Fruit fly (Drosophila melanogaster) whole organism, embryonic: ENCODE results near the gene Ptth.

Experiments used
- Antp ChIP-seq: fragments of 200-800 bp; sonication (Bioruptor generic); optimal IDR thresholded peaks from 3 replicates; lab custom pipeline; 2016; ENCODE audit warnings: missing biosample characterization, missing genetic modification characterization
- CG11504 ChIP-seq: fragments of 200-800 bp; sonication (Bioruptor generic); optimal IDR thresholded peaks from 3 replicates; lab custom pipeline; 2019; ENCODE audit warnings: missing biosample characterization, mild to moderate bottlenecking, missing genetic modification characterization, moderate library complexity
- CG12071 ChIP-seq: fragments of 200-800 bp; sonication (Bioruptor generic); optimal IDR thresholded peaks from 3 replicates; lab custom pipeline; 2018; ENCODE audit warnings: missing biosample characterization, mild to moderate bottlenecking, missing genetic modification characterization
- CG14667 ChIP-seq: fragments of 200-800 bp; sonication (Bioruptor generic); IDR thresholded peaks from 2 replicates; pipeline ENCODE4 v1.3.6; 2022; ENCODE audit warnings: missing biosample characterization, missing genetic modification characterization
- CG1529 ChIP-seq: fragments of 200-800 bp; sonication (Bioruptor generic); optimal IDR thresholded peaks from 3 replicates; lab custom pipeline; 2018; ENCODE audit warnings: missing biosample characterization, missing genetic modification characterization
- CG1603 ChIP-seq: fragments of 200-800 bp; sonication (Bioruptor generic); optimal IDR thresholded peaks from 2 replicates; lab custom pipeline; 2019; ENCODE audit warnings: missing biosample characterization, mild to moderate bottlenecking, missing genetic modification characterization, moderate library complexity
- CG16815 ChIP-seq: fragments of 200-800 bp; sonication (Bioruptor generic); optimal IDR thresholded peaks from 3 replicates; lab custom pipeline; 2017; ENCODE audit warnings: missing biosample characterization, mild to moderate bottlenecking, missing genetic modification characterization
- CG16863 ChIP-seq: fragments of 200-800 bp; sonication (Bioruptor generic); optimal IDR thresholded peaks from 3 replicates; lab custom pipeline; 2016; ENCODE audit warnings: missing biosample characterization, missing genetic modification characterization
- CG17328 ChIP-seq: fragments of 200-800 bp; sonication (Bioruptor generic); IDR thresholded peaks from 2 replicates; pipeline ENCODE4 v1.3.6; 2022; ENCODE audit warnings: missing biosample characterization, missing genetic modification characterization
- CG30020 ChIP-seq: fragments of 200-800 bp; optimal IDR thresholded peaks from 2 replicates; lab custom pipeline; 2019; ENCODE audit warnings: missing biosample characterization, mild to moderate bottlenecking, missing genetic modification characterization, moderate library complexity
- CG30403 ChIP-seq: fragments of 200-800 bp; sonication (Bioruptor generic); optimal IDR thresholded peaks from 3 replicates; lab custom pipeline; 2016; ENCODE audit warnings: missing biosample characterization, missing genetic modification characterization
- CG32772 ChIP-seq: fragments of 200-800 bp; sonication (Bioruptor generic); IDR thresholded peaks from 2 replicates; pipeline ENCODE4 v1.3.6; 2022; ENCODE audit warnings: missing biosample characterization, missing genetic modification characterization
- CG34376 ChIP-seq: fragments of 200-800 bp; sonication (Bioruptor generic); optimal IDR thresholded peaks from 2 replicates; lab custom pipeline; 2018; ENCODE audit warnings: missing biosample characterization, mild to moderate bottlenecking, missing genetic modification characterization
- CG42726 ChIP-seq: fragments of 200-800 bp; sonication (Bioruptor generic); IDR thresholded peaks from 2 replicates; pipeline ENCODE4 v1.3.6; 2022; ENCODE audit warnings: missing biosample characterization, missing genetic modification characterization; ENCODE audit not compliant: partially characterized antibody
- CG7372 ChIP-seq: fragments of 200-800 bp; sonication (Bioruptor generic); IDR thresholded peaks from 2 replicates; pipeline ENCODE4 v1.3.6; 2022; ENCODE audit warnings: missing biosample characterization, missing genetic modification characterization
- CG9609 ChIP-seq: fragments of 200-800 bp; sonication (Bioruptor generic); optimal IDR thresholded peaks from 3 replicates; lab custom pipeline; 2016; ENCODE audit warnings: missing biosample characterization, missing genetic modification characterization
- Deaf1 ChIP-seq: fragments of 200-800 bp; optimal IDR thresholded peaks from 3 replicates; lab custom pipeline; 2019; ENCODE audit warnings: missing biosample characterization, mild to moderate bottlenecking, missing genetic modification characterization, moderate library complexity
- Doc3 ChIP-seq: fragments of 200-800 bp; sonication (Bioruptor generic); IDR thresholded peaks from 3 replicates; pipeline ENCODE4 v1.3.6; 2022; ENCODE audit warnings: missing biosample characterization, missing genetic modification characterization; ENCODE audit not compliant: partially characterized antibody
- H2.0 ChIP-seq: fragments of 200-800 bp; sonication (Bioruptor generic); IDR thresholded peaks from 2 replicates; pipeline ENCODE4 v1.3.6; 2022; ENCODE audit warnings: missing biosample characterization, missing genetic modification characterization
- HLHmδ ChIP-seq: fragments of 200-800 bp; sonication (Bioruptor generic); optimal IDR thresholded peaks from 2 replicates; lab custom pipeline; 2018; ENCODE audit warnings: missing biosample characterization, mild to moderate bottlenecking, missing genetic modification characterization, moderate library complexity
- Jarid2 ChIP-seq: fragments of 200-800 bp; sonication (Bioruptor generic); optimal IDR thresholded peaks from 3 replicates; lab custom pipeline; 2017; ENCODE audit warnings: mild to moderate bottlenecking, missing biosample characterization, missing genetic modification reagents, missing genetic modification characterization
- Myb ChIP-seq: fragments of 200-800 bp; sonication (Bioruptor generic); optimal IDR thresholded peaks from 2 replicates; lab custom pipeline; 2016; ENCODE audit warnings: missing biosample characterization, missing genetic modification characterization
- Nf-YC ChIP-seq: fragments of 200-800 bp; optimal IDR thresholded peaks from 3 replicates; lab custom pipeline; 2019; ENCODE audit warnings: missing biosample characterization, mild to moderate bottlenecking, missing genetic modification characterization, moderate library complexity
- NfI ChIP-seq: fragments of 200-800 bp; sonication (Bioruptor generic); optimal IDR thresholded peaks from 3 replicates; lab custom pipeline; 2018; ENCODE audit warnings: missing biosample characterization, mild to moderate bottlenecking, missing genetic modification characterization, moderate library complexity
- Oli ChIP-seq: fragments of 200-800 bp; sonication (Bioruptor generic); optimal IDR thresholded peaks from 2 replicates; lab custom pipeline; 2018; ENCODE audit warnings: missing biosample characterization, mild to moderate bottlenecking, missing genetic modification characterization, moderate library complexity
- Optix ChIP-seq: fragments of 200-800 bp; sonication (Bioruptor generic); IDR thresholded peaks from 3 replicates; pipeline ENCODE4 v1.3.6; 2022; ENCODE audit warnings: missing biosample characterization, missing genetic modification characterization
- Ssrp ChIP-seq: fragments of 200-800 bp; sonication (Bioruptor generic); optimal IDR thresholded peaks from 2 replicates; lab custom pipeline; 2018; ENCODE audit warnings: missing biosample characterization, mild to moderate bottlenecking, missing genetic modification characterization, moderate library complexity
- Xrp1 ChIP-seq: fragments of 200-800 bp; sonication (Bioruptor generic); IDR thresholded peaks from 2 replicates; pipeline ENCODE4 v1.3.6; 2022; ENCODE audit warnings: missing biosample characterization, missing genetic modification characterization
- bowl ChIP-seq: fragments of 200-800 bp; sonication (Bioruptor generic); IDR thresholded peaks from 2 replicates; pipeline ENCODE4 v1.3.6; 2022; ENCODE audit warnings: missing biosample characterization, missing genetic modification characterization
- bsh ChIP-seq, 2 experiments: fragments of 200-800 bp; sonication (Bioruptor generic); optimal IDR thresholded peaks; 2 replicates each; lab custom pipeline; 2017 to 2018; ENCODE audit warnings: mild to moderate bottlenecking in 2 of 2, missing biosample characterization in 2 of 2, missing genetic modification characterization in 2 of 2, moderate library complexity in 1 of 2
- caup ChIP-seq: fragments of 200-800 bp; sonication (Bioruptor generic); optimal IDR thresholded peaks from 3 replicates; lab custom pipeline; 2017; ENCODE audit warnings: missing biosample characterization, mild to moderate bottlenecking, missing genetic modification characterization, moderate library complexity; ENCODE audit not compliant: severe bottlenecking
- da ChIP-seq: fragments of 200-800 bp; sonication (Bioruptor generic); optimal IDR thresholded peaks from 2 replicates; lab custom pipeline; 2016; ENCODE audit warnings: missing biosample characterization, missing genetic modification characterization
- dimm ChIP-seq: fragments of 200-800 bp; sonication (Bioruptor generic); IDR thresholded peaks from 2 replicates; pipeline ENCODE4 v1.3.6; 2022; ENCODE audit warnings: missing biosample characterization, missing genetic modification characterization
- eve ChIP-seq, 2 experiments: fragments of >200 bp; optimal IDR thresholded peaks; 2 replicates each; lab custom pipeline; 2017; ENCODE audit warnings: missing biosample characterization in 2 of 2, missing genetic modification characterization in 2 of 2
- eyg ChIP-seq: fragments of 200-800 bp; sonication (Bioruptor generic); optimal IDR thresholded peaks from 3 replicates; lab custom pipeline; 2016; ENCODE audit warnings: missing biosample characterization, missing genetic modification characterization
- fru ChIP-seq: fragments of >200 bp; optimal IDR thresholded peaks from 2 replicates; lab custom pipeline; 2017
- gcm ChIP-seq: fragments of 200-800 bp; sonication (Bioruptor generic); optimal IDR thresholded peaks from 2 replicates; lab custom pipeline; 2019; ENCODE audit warnings: missing biosample characterization, mild to moderate bottlenecking, missing genetic modification characterization, moderate library complexity
- gem ChIP-seq: fragments of 200-800 bp; sonication (Bioruptor generic); optimal IDR thresholded peaks from 2 replicates; lab custom pipeline; 2019; ENCODE audit warnings: missing biosample characterization, mild to moderate bottlenecking, missing genetic modification characterization, moderate library complexity
- grau ChIP-seq: fragments of 200-800 bp; optimal IDR thresholded peaks from 3 replicates; lab custom pipeline; 2019; ENCODE audit warnings: missing biosample characterization, mild to moderate bottlenecking, missing genetic modification characterization, moderate library complexity
- grn ChIP-seq: fragments of 200-800 bp; sonication (Bioruptor generic); optimal IDR thresholded peaks from 3 replicates; lab custom pipeline; 2017; ENCODE audit warnings: missing biosample characterization, missing genetic modification characterization
- gsb ChIP-seq: fragments of 200-800 bp; sonication (Bioruptor generic); IDR thresholded peaks from 2 replicates; pipeline ENCODE4 v1.3.6; 2022; ENCODE audit warnings: missing biosample characterization, missing genetic modification characterization
- knrl ChIP-seq: fragments of 200-800 bp; sonication (Bioruptor generic); IDR thresholded peaks from 3 replicates; pipeline ENCODE4 v1.3.6; 2022; ENCODE audit warnings: missing biosample characterization, missing genetic modification characterization; ENCODE audit not compliant: partially characterized antibody
- luna ChIP-seq: fragments of 200-800 bp; sonication (Bioruptor generic); optimal IDR thresholded peaks from 2 replicates; lab custom pipeline; 2016; ENCODE audit warnings: missing biosample characterization, missing genetic modification characterization
- nom ChIP-seq: fragments of 200-800 bp; sonication (Bioruptor generic); optimal IDR thresholded peaks from 2 replicates; lab custom pipeline; 2017; ENCODE audit warnings: missing biosample characterization, missing genetic modification characterization, mild to moderate bottlenecking, moderate library complexity, missing genetic modification reagents
- prd ChIP-seq, 3 experiments: fragments of >200 bp in 2 of 3; fragments of 200-800 bp in 1 of 3; sonication (Bioruptor generic) in 1 of 3; optimal IDR thresholded peaks in 2 of 3; IDR thresholded peaks in 1 of 3; 2 replicates in 2 of 3; 3 replicates in 1 of 3; pipeline versions ENCODE4 v1.3.6 to Lab custom; 2017 to 2022; ENCODE audit warnings: missing biosample characterization in 1 of 3, missing genetic modification characterization in 1 of 3
- rib ChIP-seq: fragments of 200-800 bp; sonication (Bioruptor generic); IDR thresholded peaks from 2 replicates; pipeline ENCODE4 v1.3.6; 2022; ENCODE audit warnings: missing biosample characterization, missing genetic modification characterization
- sim ChIP-seq: fragments of 200-800 bp; sonication (Bioruptor generic); IDR thresholded peaks from 2 replicates; pipeline ENCODE4 v1.3.6; 2022; ENCODE audit warnings: missing biosample characterization, missing genetic modification characterization
- sna ChIP-seq: fragments of 200-800 bp; sonication (Bioruptor generic); IDR thresholded peaks from 2 replicates; pipeline ENCODE4 v1.3.6; 2022; ENCODE audit warnings: missing biosample characterization, missing genetic modification characterization; ENCODE audit not compliant: partially characterized antibody
- tgo ChIP-seq: fragments of 200-800 bp; sonication (Bioruptor generic); IDR thresholded peaks from 3 replicates; pipeline ENCODE4 v1.3.6; 2022; ENCODE audit warnings: missing biosample characterization, missing genetic modification characterization
- yki ChIP-seq: fragments of >200 bp; optimal IDR thresholded peaks from 3 replicates; lab custom pipeline; 2018
- zen2 ChIP-seq: fragments of 200-800 bp; sonication (Bioruptor generic); IDR thresholded peaks from 3 replicates; pipeline ENCODE4 v1.3.6; 2022; ENCODE audit warnings: missing biosample characterization, missing genetic modification characterization; ENCODE audit not compliant: partially characterized antibody

Ptth gene

DNA sequence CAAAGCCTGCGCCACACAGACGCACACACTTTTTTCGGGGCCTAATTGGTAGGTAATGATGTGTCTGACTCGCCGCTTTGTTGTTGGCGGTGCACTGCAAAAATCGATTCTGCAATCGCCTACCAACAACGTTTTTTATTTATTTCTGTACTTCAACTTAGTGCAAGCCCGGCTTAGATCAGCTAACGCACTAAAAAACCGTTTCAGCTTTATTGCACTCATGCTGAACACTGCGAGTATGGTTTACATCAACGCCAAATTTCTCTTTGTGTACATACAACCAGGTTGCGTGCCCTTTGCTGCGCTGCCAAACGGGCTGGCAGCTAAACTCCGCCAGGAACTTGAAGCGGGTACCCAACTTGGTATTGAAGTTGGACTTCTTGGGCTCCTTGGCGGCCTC lies 46.5 kb downstream of the Ptth start (continued):
- TF ChIP-seq yki: no peak
- TF ChIP-seq CG30403 (GFP tag; lab: Kevin White, UChicago): peak; percentile 11
- TF ChIP-seq sim (GFP tag; lab: Robert Waterston, UW): no peak
- no peak for TF ChIP-seq grn (GFP tag; lab: Kevin White, UChicago)
- 0 out of 2 replicates have a peak, but pooled peaks have one; percentile 8 for TF ChIP-seq CG32772 (GFP tag; lab: Robert Waterston, UW)
- TF ChIP-seq CG17328 (GFP tag; lab: Robert Waterston, UW): peak; percentile 53; the same call in 1 of the 2 replicates
- TF ChIP-seq tgo (GFP tag; lab: Robert Waterston, UW): no peak
- TF ChIP-seq caup (GFP tag; lab: Kevin White, UChicago): no peak
- TF ChIP-seq eyg (GFP tag; lab: Kevin White, UChicago): no peak
- no peak for TF ChIP-seq CG14667 (GFP tag; lab: Robert Waterston, UW)
- no peak for TF ChIP-seq Myb (GFP tag; lab: Kevin White, UChicago)
- TF ChIP-seq CG9609 (GFP tag; lab: Kevin White, UChicago): no peak
- TF ChIP-seq prd (optimal IDR thresholded peaks at IDR 0.05; lab: Kevin White, UChicago): no peak
- TF ChIP-seq prd (GFP tag; IDR thresholded peaks at IDR 0.05; lab: Robert Waterston, UW): peak; percentile 66
- no peak for TF ChIP-seq Doc3
- TF ChIP-seq CG1529 (GFP tag; lab: Kevin White, UChicago): no peak
- 0 out of 3 replicates have a peak, but pooled peaks have one; percentile 16 for TF ChIP-seq Optix (GFP tag; lab: Robert Waterston, UW)
- TF ChIP-seq fru (lab: Kevin White, UChicago): no peak
- TF ChIP-seq da: no peak
- no peak for TF ChIP-seq Jarid2 (GFP tag; lab: Kevin White, UChicago)
- peak; percentile 6 for TF ChIP-seq grau
- TF ChIP-seq sna (GFP tag; lab: Robert Waterston, UW): no peak
- no peak for TF ChIP-seq bowl (GFP tag; lab: Robert Waterston, UW)
- TF ChIP-seq CG42726 (GFP tag; lab: Robert Waterston, UW): no peak
- no peak for TF ChIP-seq rib (GFP tag; lab: Robert Waterston, UW)
- peak; percentile 4 for TF ChIP-seq Oli (tag; lab: Kevin White, UChicago)
- no peak for TF ChIP-seq dimm
- TF ChIP-seq CG34376 (GFP tag; lab: Kevin White, UChicago): no peak
- TF ChIP-seq gsb (GFP tag; lab: Robert Waterston, UW): no peak
- TF ChIP-seq Antp (GFP tag; lab: Kevin White, UChicago): peak; percentile 46
- no peak for TF ChIP-seq CG12071 (GFP tag; lab: Kevin White, UChicago)
- TF ChIP-seq knrl (GFP tag; lab: Robert Waterston, UW): no peak
- no peak for TF ChIP-seq gem (tag; lab: Kevin White, UChicago)
- TF ChIP-seq nom (GFP tag; lab: Kevin White, UChicago): no peak
- TF ChIP-seq CG16815 (GFP tag; lab: Kevin White, UChicago): no peak
- TF ChIP-seq gcm (GFP tag; lab: Kevin White, UChicago): no peak
- TF ChIP-seq luna (GFP tag; lab: Kevin White, UChicago): no peak
- no peak for TF ChIP-seq H2.0 (GFP tag; lab: Robert Waterston, UW)
- no peak for TF ChIP-seq CG7372
- TF ChIP-seq CG16863 (GFP tag; lab: Kevin White, UChicago): no peak
- TF ChIP-seq Xrp1 (GFP tag; lab: Robert Waterston, UW): peak; percentile 48; the same call in 1 of the 2 replicates
- no peak for TF ChIP-seq HLHmδ (GFP tag; lab: Kevin White, UChicago)
- TF ChIP-seq CG11504 (tag; lab: Kevin White, UChicago): peak; percentile 36
- no peak for TF ChIP-seq Deaf1 (tag; lab: Kevin White, UChicago)
- TF ChIP-seq bsh (GFP tag; optimal IDR thresholded peaks at IDR 0.05; lab: Kevin White, UChicago): peak; percentile 26 to 41
- no peak for TF ChIP-seq eve (GFP tag; optimal IDR thresholded peaks at IDR 0.05; lab: Kevin White, UChicago)
- no peak for TF ChIP-seq CG1603 (tag; lab: Kevin White, UChicago)
- no peak for TF ChIP-seq Ssrp
- no peak for TF ChIP-seq NfI (GFP tag; lab: Kevin White, UChicago)
- no peak for TF ChIP-seq Nf-YC (tag; lab: Kevin White, UChicago)
- TF ChIP-seq CG30020 (tag; lab: Kevin White, UChicago): no peak
- no peak for TF ChIP-seq zen2
